Worm (Caenorhabditis elegans) whole organism, L4 larva: ENCODE measurements around the gene T22B7.22.

ENCODE experiments used
- pha-4 ChIP-seq, 2 experiments: fragments of 150-350 bp in 1 of 2; fragments of 200-800 bp in 1 of 2; sonication (Bioruptor generic) in 1 of 2; IDR thresholded peaks in 1 of 2; optimal IDR thresholded peaks in 1 of 2; 2 replicates each; pipeline versions ENCODE4 v1.3.6 to Lab custom; 2014 to 2022; ENCODE audit warnings: missing genetic modification characterization in 2 of 2, missing genetic modification reagents in 2 of 2, missing biosample characterization in 1 of 2, missing compliant biosample characterization in 1 of 2
- unc-62 ChIP-seq, 3 experiments: fragments of 150-350 bp in 1 of 3; sonication (generic microtip); optimal IDR thresholded peaks in 2 of 3; peaks in 1 of 3; 1 replicate in 1 of 3; 2 replicates in 2 of 3; lab custom pipeline; 2014 to 2017; ENCODE audit warnings: missing biosample characterization in 3 of 3, missing genetic modification characterization in 3 of 3, missing genetic modification reagents in 3 of 3, missing genotype in 1 of 3

DNA sequence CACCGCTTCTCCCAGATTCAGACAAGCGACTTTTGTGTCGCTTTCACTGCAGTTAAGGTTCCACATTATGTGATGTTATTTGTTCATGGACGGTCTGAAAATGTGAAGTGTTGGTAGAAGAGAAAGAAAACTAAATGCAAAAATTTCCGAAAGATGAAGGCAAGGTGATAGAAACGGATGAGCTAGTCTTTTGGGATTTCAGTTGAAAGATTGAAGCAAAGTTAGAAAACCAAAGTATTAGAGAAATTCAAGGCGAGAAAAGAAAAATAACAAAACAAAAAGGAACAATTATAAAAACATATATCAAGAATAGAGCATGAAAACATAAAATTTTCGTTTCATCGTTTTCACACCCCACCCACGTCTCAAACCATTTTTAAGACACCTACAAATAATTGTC lies 48.6 kb upstream of the T22B7.22 start, which contains the start of gene octr-1:
- no peak for TF ChIP-seq unc-62 (GFP tag; optimal IDR thresholded peaks at IDR 0.05 in 1 of 2; lab: Kevin White, UChicago)
- TF ChIP-seq unc-62 (tag; optimal IDR thresholded peaks at IDR 0.05; lab: Kevin White, UChicago), result no peak
- TF ChIP-seq pha-4 (GFP tag; IDR thresholded peaks at IDR 0.05; lab: Robert Waterston, UW), result no peak
- TF ChIP-seq pha-4 (tag; optimal IDR thresholded peaks at IDR 0.05; lab: Kevin White, UChicago), result no peak
